Fruit fly (Drosophila melanogaster) whole organism, embryonic: ENCODE data around the gene Vav.

Experiments used
- Adf1 ChIP-seq: fragments of 200-800 bp; sonication (Bioruptor generic); IDR thresholded peaks from 2 replicates; pipeline ENCODE4 v1.3.6; 2022; ENCODE audit warnings: missing biosample characterization, missing genetic modification characterization
- B-H2 ChIP-seq: fragments of 200-800 bp; sonication (Bioruptor generic); optimal IDR thresholded peaks from 2 replicates; lab custom pipeline; 2018; ENCODE audit warnings: missing biosample characterization, mild to moderate bottlenecking, missing genetic modification characterization
- CG13424 ChIP-seq: fragments of 200-800 bp; sonication (Bioruptor generic); optimal IDR thresholded peaks from 2 replicates; lab custom pipeline; 2019; ENCODE audit warnings: missing biosample characterization, mild to moderate bottlenecking, missing genetic modification characterization, moderate library complexity
- CG13624 ChIP-seq: fragments of 200-800 bp; sonication (Bioruptor generic); optimal IDR thresholded peaks from 2 replicates; lab custom pipeline; 2016; ENCODE audit warnings: missing biosample characterization, missing genetic modification characterization
- CG14710 ChIP-seq: fragments of 200-800 bp; sonication (Bioruptor generic); optimal IDR thresholded peaks from 3 replicates; lab custom pipeline; 2019; ENCODE audit warnings: missing biosample characterization, mild to moderate bottlenecking, missing genetic modification characterization, moderate library complexity
- CG15011 ChIP-seq: fragments of 200-800 bp; sonication (Bioruptor generic); optimal IDR thresholded peaks from 3 replicates; lab custom pipeline; 2018; ENCODE audit warnings: missing biosample characterization, mild to moderate bottlenecking, missing genetic modification characterization
- CG1603 ChIP-seq: fragments of 200-800 bp; sonication (Bioruptor generic); optimal IDR thresholded peaks from 2 replicates; lab custom pipeline; 2019; ENCODE audit warnings: missing biosample characterization, mild to moderate bottlenecking, missing genetic modification characterization, moderate library complexity
- CG16863 ChIP-seq: fragments of 200-800 bp; sonication (Bioruptor generic); optimal IDR thresholded peaks from 3 replicates; lab custom pipeline; 2016; ENCODE audit warnings: missing biosample characterization, missing genetic modification characterization
- CG18011 ChIP-seq: fragments of 200-800 bp; sonication (Bioruptor generic); optimal IDR thresholded peaks from 2 replicates; lab custom pipeline; 2017; ENCODE audit warnings: missing biosample characterization, missing genetic modification characterization, mild to moderate bottlenecking, moderate library complexity, missing genotype
- CG1832 ChIP-seq: fragments of 200-800 bp; sonication (Bioruptor generic); optimal IDR thresholded peaks from 2 replicates; lab custom pipeline; 2017; ENCODE audit warnings: missing biosample characterization, mild to moderate bottlenecking, missing genetic modification characterization, inconsistent platforms
- CG2120 ChIP-seq: fragments of 200-800 bp; sonication (Bioruptor generic); optimal IDR thresholded peaks from 3 replicates; lab custom pipeline; 2016; ENCODE audit warnings: missing biosample characterization, missing genetic modification characterization
- CG30403 ChIP-seq: fragments of 200-800 bp; sonication (Bioruptor generic); optimal IDR thresholded peaks from 3 replicates; lab custom pipeline; 2016; ENCODE audit warnings: missing biosample characterization, missing genetic modification characterization
- CG30431 ChIP-seq: fragments of 200-800 bp; sonication (Bioruptor generic); optimal IDR thresholded peaks from 2 replicates; lab custom pipeline; 2017; ENCODE audit warnings: missing biosample characterization, missing genetic modification characterization
- CG33213 ChIP-seq: fragments of 200-800 bp; sonication (Bioruptor generic); optimal IDR thresholded peaks from 3 replicates; lab custom pipeline; 2016; ENCODE audit warnings: missing biosample characterization, missing genetic modification characterization
- CG3838 ChIP-seq: fragments of 200-800 bp; sonication (Bioruptor generic); optimal IDR thresholded peaks from 3 replicates; lab custom pipeline; 2016; ENCODE audit warnings: missing biosample characterization, missing genetic modification characterization
- CG3847 ChIP-seq: fragments of 200-800 bp; sonication (Bioruptor generic); IDR thresholded peaks from 2 replicates; pipeline ENCODE4 v1.3.6; 2022; ENCODE audit warnings: missing biosample characterization, missing genetic modification characterization
- CG6175 ChIP-seq: fragments of 200-800 bp; sonication (Bioruptor generic); IDR thresholded peaks from 3 replicates; pipeline ENCODE4 v1.3.6; 2022; ENCODE audit warnings: missing biosample characterization, missing genetic modification characterization
- CG6854 ChIP-seq: fragments of 200-800 bp; sonication (Bioruptor generic); optimal IDR thresholded peaks from 3 replicates; lab custom pipeline; 2017; ENCODE audit warnings: missing biosample characterization, mild to moderate bottlenecking, missing genetic modification characterization
- CG7963 ChIP-seq: fragments of 200-800 bp; sonication (Bioruptor generic); IDR thresholded peaks from 3 replicates; pipeline ENCODE4 v1.3.6; 2022; ENCODE audit warnings: missing biosample characterization, missing genetic modification characterization; ENCODE audit not compliant: partially characterized antibody
- CG8478 ChIP-seq: fragments of >200 bp; optimal IDR thresholded peaks from 2 replicates; lab custom pipeline; 2018
- CG8944 ChIP-seq: fragments of 200-800 bp; sonication (Bioruptor generic); optimal IDR thresholded peaks from 3 replicates; lab custom pipeline; 2016; ENCODE audit warnings: missing biosample characterization, missing genetic modification characterization
- Dip3 ChIP-seq: fragments of 200-800 bp; sonication (Bioruptor generic); optimal IDR thresholded peaks from 3 replicates; lab custom pipeline; 2016; ENCODE audit warnings: missing biosample characterization, missing genetic modification characterization
- Dll ChIP-seq: fragments of 200-800 bp; sonication (Bioruptor generic); IDR thresholded peaks from 4 replicates; pipeline ENCODE4 v1.3.6; 2022; ENCODE audit warnings: missing biosample characterization, missing genetic modification characterization; ENCODE audit not compliant: partially characterized antibody
- HmgZ ChIP-seq: fragments of 200-800 bp; sonication (Bioruptor generic); optimal IDR thresholded peaks from 2 replicates; lab custom pipeline; 2018; ENCODE audit warnings: missing biosample characterization, mild to moderate bottlenecking, missing genetic modification characterization
- Hr39 ChIP-seq: fragments of >200 bp; optimal IDR thresholded peaks from 2 replicates; lab custom pipeline; 2017
- Max ChIP-seq: fragments of 200-800 bp; sonication (Bioruptor generic); optimal IDR thresholded peaks from 2 replicates; lab custom pipeline; 2016; ENCODE audit warnings: missing biosample characterization, mild to moderate bottlenecking, missing genetic modification characterization
- Meics ChIP-seq: fragments of 200-800 bp; sonication (Bioruptor generic); optimal IDR thresholded peaks from 2 replicates; lab custom pipeline; 2017; ENCODE audit warnings: missing biosample characterization, mild to moderate bottlenecking, missing genetic modification characterization
- Mrtf ChIP-seq: fragments of 200-800 bp; sonication (Bioruptor generic); IDR thresholded peaks from 3 replicates; pipeline ENCODE4 v1.3.6; 2022; ENCODE audit warnings: missing biosample characterization, missing genetic modification characterization
- Nf-YC ChIP-seq: fragments of 200-800 bp; optimal IDR thresholded peaks from 3 replicates; lab custom pipeline; 2019; ENCODE audit warnings: missing biosample characterization, mild to moderate bottlenecking, missing genetic modification characterization, moderate library complexity
- Ravus ChIP-seq: fragments of 200-800 bp; sonication (Bioruptor generic); IDR thresholded peaks from 2 replicates; pipeline ENCODE4 v1.3.6; 2022; ENCODE audit warnings: missing biosample characterization, missing genetic modification characterization
- Sin3A ChIP-seq: fragments of >200 bp; optimal IDR thresholded peaks from 2 replicates; lab custom pipeline; 2018
- TFAM ChIP-seq: fragments of 200-800 bp; sonication (Bioruptor generic); optimal IDR thresholded peaks from 2 replicates; lab custom pipeline; 2017; ENCODE audit warnings: missing biosample characterization, missing genetic modification characterization, inconsistent platforms
- Tbp ChIP-seq: fragments of >200 bp; optimal IDR thresholded peaks from 2 replicates; lab custom pipeline; 2018; ENCODE audit warnings: missing biosample characterization, missing genetic modification characterization
- Xbp1 ChIP-seq: fragments of 200-800 bp; sonication (Bioruptor generic); optimal IDR thresholded peaks from 3 replicates; lab custom pipeline; 2016; ENCODE audit warnings: missing biosample characterization, mild to moderate bottlenecking, missing genetic modification characterization
- Xrp1 ChIP-seq: fragments of 200-800 bp; sonication (Bioruptor generic); IDR thresholded peaks from 2 replicates; pipeline ENCODE4 v1.3.6; 2022; ENCODE audit warnings: missing biosample characterization, missing genetic modification characterization
- ac ChIP-seq: fragments of 200-800 bp; sonication (Bioruptor generic); optimal IDR thresholded peaks from 3 replicates; lab custom pipeline; 2017; ENCODE audit warnings: missing biosample characterization, mild to moderate bottlenecking, missing genetic modification characterization
- ap ChIP-seq: fragments of 200-800 bp; sonication (Bioruptor generic); IDR thresholded peaks from 2 replicates; pipeline ENCODE4 v1.3.6; 2022; ENCODE audit warnings: missing biosample characterization, missing genetic modification characterization
- ara ChIP-seq: fragments of 200-800 bp; sonication (Bioruptor generic); IDR thresholded peaks from 2 replicates; pipeline ENCODE4 v1.3.6; 2022; ENCODE audit warnings: missing biosample characterization, missing genetic modification characterization
- crc ChIP-seq: fragments of 200-800 bp; sonication (Bioruptor generic); optimal IDR thresholded peaks from 2 replicates; lab custom pipeline; 2016; ENCODE audit warnings: missing biosample characterization, missing genetic modification characterization
- disco-r ChIP-seq: fragments of 200-800 bp; sonication (Bioruptor generic); optimal IDR thresholded peaks from 2 replicates; lab custom pipeline; 2016; ENCODE audit warnings: missing biosample characterization, missing genetic modification characterization
- gsb-n ChIP-seq: fragments of 200-800 bp; sonication (Bioruptor generic); optimal IDR thresholded peaks from 3 replicates; lab custom pipeline; 2018; ENCODE audit warnings: missing biosample characterization, mild to moderate bottlenecking, missing genetic modification characterization
- mld ChIP-seq: fragments of 200-800 bp; sonication (Bioruptor generic); IDR thresholded peaks from 3 replicates; pipeline ENCODE4 v1.3.6; 2022; ENCODE audit warnings: missing biosample characterization, missing genetic modification characterization; ENCODE audit not compliant: partially characterized antibody
- nau ChIP-seq: fragments of 200-800 bp; sonication (Bioruptor generic); optimal IDR thresholded peaks from 3 replicates; lab custom pipeline; 2017; ENCODE audit warnings: missing biosample characterization, mild to moderate bottlenecking, missing genetic modification characterization, missing genetic modification reagents
- org-1 ChIP-seq: fragments of 200-800 bp; sonication (Bioruptor generic); optimal IDR thresholded peaks from 2 replicates; lab custom pipeline; 2017; ENCODE audit warnings: missing biosample characterization, missing genetic modification characterization
- pan ChIP-seq, 4 experiments: fragments of >200 bp in 3 of 4; fragments of 200-800 bp in 1 of 4; sonication (Bioruptor generic) in 1 of 4; optimal IDR thresholded peaks in 3 of 4; IDR thresholded peaks in 1 of 4; 2 replicates each; pipeline versions ENCODE4 v1.3.6 to Lab custom; 2017 to 2022; ENCODE audit warnings: missing biosample characterization in 2 of 4, missing genetic modification characterization in 2 of 4, mixed read lengths in 1 of 4
- scrt ChIP-seq: fragments of 200-800 bp; sonication (Bioruptor generic); optimal IDR thresholded peaks from 2 replicates; lab custom pipeline; 2018; ENCODE audit warnings: missing biosample characterization, mild to moderate bottlenecking, missing genetic modification characterization, moderate library complexity
- unpg ChIP-seq: fragments of 200-800 bp; sonication (Bioruptor generic); optimal IDR thresholded peaks from 3 replicates; lab custom pipeline; 2018; ENCODE audit warnings: missing biosample characterization, mild to moderate bottlenecking, missing genetic modification characterization, moderate library complexity
- yki ChIP-seq: fragments of >200 bp; optimal IDR thresholded peaks from 3 replicates; lab custom pipeline; 2018

Vav gene

dm6 chrX:19295831-19296423, 34.3 kb downstream of the Vav start (continued):
- no peak for TF ChIP-seq Dll (GFP tag; lab: Robert Waterston, UW)
- no peak for TF ChIP-seq CG6854 (GFP tag; lab: Kevin White, UChicago)
- no peak for TF ChIP-seq CG1832 (GFP tag; lab: Kevin White, UChicago)
- no peak for TF ChIP-seq Hr39 (lab: Kevin White, UChicago)
- no peak for TF ChIP-seq Meics
- no peak for TF ChIP-seq CG33213 (GFP tag; lab: Kevin White, UChicago)
- TF ChIP-seq CG3847 (GFP tag; lab: Robert Waterston, UW), result no peak
- TF ChIP-seq B-H2 (GFP tag; lab: Kevin White, UChicago), result no peak
- TF ChIP-seq crc (GFP tag; lab: Kevin White, UChicago), result no peak
- TF ChIP-seq mld (GFP tag; lab: Robert Waterston, UW), result no peak

- TF ChIP-seq TFAM (GFP tag; lab: Kevin White, UChicago) (peak; percentile 81), Dip3 (GFP tag; lab: Kevin White, UChicago) (peak; percentile 95), CG6175 (GFP tag; lab: Robert Waterston, UW) (peak; percentile 90), CG8478 (lab: Kevin White, UChicago) (no peak), Adf1 (GFP tag; lab: Robert Waterston, UW) (peak; percentile 96), HmgZ (tag; lab: Kevin White, UChicago) (peak; percentile 97), CG16863 (GFP tag; lab: Kevin White, UChicago) (peak; percentile 96), ac (peak; percentile 88), ap (GFP tag; lab: Robert Waterston, UW) (peak; percentile 86), disco-r (GFP tag; lab: Kevin White, UChicago) (peak; percentile 89), CG2120 (GFP tag; lab: Kevin White, UChicago) (peak; percentile 98), ara (peak; percentile 91), yki (lab: Kevin White, UChicago) (no peak), CG15011 (GFP tag; lab: Kevin White, UChicago) (peak; percentile 96), org-1 (peak; percentile 97), CG3838 (GFP tag; lab: Kevin White, UChicago) (peak; percentile 82), CG13624 (GFP tag; lab: Kevin White, UChicago) (peak; percentile 97), CG30403 (peak; percentile 98), CG8944 (GFP tag; lab: Kevin White, UChicago) (peak; percentile 91), Mrtf (GFP tag; lab: Robert Waterston, UW) (peak; percentile 91), Sin3A (lab: Kevin White, UChicago) (no peak), CG1603 (tag; lab: Kevin White, UChicago) (peak; percentile 89), CG7963 (GFP tag; lab: Robert Waterston, UW) (0 out of 3 replicates have a peak, but pooled peaks have one; percentile 7), CG13424 (tag; lab: Kevin White, UChicago) (peak; percentile 98), nau (GFP tag; lab: Kevin White, UChicago) (peak; percentile 96), Max (GFP tag; lab: Kevin White, UChicago) (peak; percentile 93), pan (optimal IDR thresholded peaks at IDR 0.05; lab: Kevin White, UChicago) (no peak), pan (GFP tag; optimal IDR thresholded peaks at IDR 0.05 in 1 of 2, IDR thresholded peaks at IDR 0.05 in 1 of 2) (peak in 1 of 2 experiments; percentile 93), scrt (GFP tag; lab: Kevin White, UChicago) (peak; percentile 94), Xrp1 (GFP tag; lab: Robert Waterston, UW) (peak; percentile 96), unpg (GFP tag; lab: Kevin White, UChicago) (peak; percentile 97), Nf-YC (tag; lab: Kevin White, UChicago) (peak; percentile 91), Tbp (GFP tag; lab: Kevin White, UChicago) (no peak), Xbp1 (GFP tag; lab: Kevin White, UChicago) (peak; percentile 97), Ravus (GFP tag; lab: Robert Waterston, UW) (peak; percentile 71), gsb-n (tag; lab: Kevin White, UChicago) (peak; percentile 95), CG14710 (tag; lab: Kevin White, UChicago) (peak; percentile 96), CG30431 (GFP tag; lab: Kevin White, UChicago) (peak; percentile 95), CG18011 (GFP tag; lab: Kevin White, UChicago) (peak; percentile 83)
These were observed 36.5 kb downstream of the Vav start, which contains the start of gene CG8034 for dm6 chrX:19297899-19298784. CG8034 (minus strand) TSS chrX:19298162.
